Worm (Caenorhabditis elegans): ENCODE data around the gene col-43.

The col-43 gene

DNA sequence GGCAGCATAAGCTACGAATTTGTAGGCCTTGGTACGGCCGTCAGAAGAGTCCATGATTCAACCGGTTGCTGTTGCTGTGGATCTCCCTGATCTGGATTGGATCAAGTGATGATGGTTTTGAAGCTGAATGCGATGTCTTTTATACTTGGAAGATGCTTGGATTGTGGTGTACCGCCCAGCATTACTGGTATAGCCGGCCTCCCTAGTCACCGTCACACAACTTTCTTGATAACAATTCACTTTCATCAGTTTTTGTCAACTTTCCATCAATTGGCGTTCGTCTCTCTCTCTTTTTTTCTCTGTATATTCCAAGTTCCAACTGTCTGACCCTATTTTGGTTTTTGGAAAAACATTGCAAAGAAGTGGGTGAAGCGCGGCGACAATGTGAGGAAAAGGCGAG is at the start of gene col-43:
Gene col-43 (minus strand): TSS at position 101 of the 400 bp plus-strand sequence.
- no peak for TF ChIP-seq pha-4 (tag; optimal IDR thresholded peaks at IDR 0.05)
- TF ChIP-seq elt-1 (tag; optimal IDR thresholded peaks at IDR 0.05; ENCODE audit: borderline replicate concordance, insufficient read depth) = no peak
- TF ChIP-seq unc-120 (tag; optimal IDR thresholded peaks at IDR 0.05; ENCODE audit: poor library complexity, severe bottlenecking) = no peak
- TF ChIP-seq nhr-28 (tag; optimal IDR thresholded peaks at IDR 0.05) = no peak
- no peak for TF ChIP-seq elt-3 (tag; optimal IDR thresholded peaks at IDR 0.05)
- TF ChIP-seq unc-62 (GFP tag; optimal IDR thresholded peaks at IDR 0.05) = no peak
- no peak for TF ChIP-seq tbx-8 (GFP tag; optimal IDR thresholded peaks at IDR 0.05)
- no peak for TF ChIP-seq nhr-12 (tag; optimal IDR thresholded peaks at IDR 0.05)
- no peak for TF ChIP-seq zip-8 (tag; optimal IDR thresholded peaks at IDR 0.05)
- no peak for TF ChIP-seq lsy-2 (tag; optimal IDR thresholded peaks at IDR 0.05)
- TF ChIP-seq lin-13 (tag; optimal IDR thresholded peaks at IDR 0.05) = no peak
- TF ChIP-seq nhr-76 (tag; optimal IDR thresholded peaks at IDR 0.05) = no peak
- TF ChIP-seq mab-5 (tag; optimal IDR thresholded peaks at IDR 0.05) = no peak
- no peak for TF ChIP-seq nhr-2 (tag; optimal IDR thresholded peaks at IDR 0.05)

ce11 chrV:8099306-8099705 is 48.6 kb upstream of the col-43 start, which contains the start of gene sdz-23:
TSS of gene sdz-23 (plus strand) at chrV:8099606.
- TF ChIP-seq lsy-2 (tag; optimal IDR thresholded peaks at IDR 0.05) = no peak
- TF ChIP-seq nhr-28 (tag; optimal IDR thresholded peaks at IDR 0.05) = no peak
- no peak for TF ChIP-seq ceh-83 (GFP tag; optimal IDR thresholded peaks at IDR 0.05)
- TF ChIP-seq sptf-1 (tag; optimal IDR thresholded peaks at IDR 0.05) = no peak
- TF ChIP-seq snpc-4 (tag; optimal IDR thresholded peaks at IDR 0.05) = no peak
- no peak for TF ChIP-seq hlh-1 (tag; optimal IDR thresholded peaks at IDR 0.05)
- no peak for TF ChIP-seq unc-120 (tag; optimal IDR thresholded peaks at IDR 0.05; ENCODE audit: poor library complexity, severe bottlenecking)
- no peak for TF ChIP-seq nhr-12 (tag; optimal IDR thresholded peaks at IDR 0.05)
- no peak for TF ChIP-seq blmp-1 (tag; optimal IDR thresholded peaks at IDR 0.05)
- TF ChIP-seq drap-1 (GFP tag; optimal IDR thresholded peaks at IDR 0.05) = no peak
- TF ChIP-seq ham-2 (GFP tag; optimal IDR thresholded peaks at IDR 0.05) = no peak
- no peak for TF ChIP-seq mep-1 (tag; optimal IDR thresholded peaks at IDR 0.05)
- TF ChIP-seq nhr-237 (tag; optimal IDR thresholded peaks at IDR 0.05) = no peak
- no peak for TF ChIP-seq cnd-1 (tag; optimal IDR thresholded peaks at IDR 0.05)
- TF ChIP-seq sem-2 (GFP tag; optimal IDR thresholded peaks at IDR 0.05) = no peak

- TF ChIP-seq nhr-12 (tag; optimal IDR thresholded peaks at IDR 0.05) (no peak), sem-2 (GFP tag; optimal IDR thresholded peaks at IDR 0.05) (no peak)
These were observed 47.5 kb upstream of the col-43 start, which contains the start of gene str-145 for ce11 chrV:8098239-8098638. TSS of gene str-145 (minus strand) at chrV:8098339.

- no peak for TF ChIP-seq drap-1 (GFP tag; optimal IDR thresholded peaks at IDR 0.05)
- no peak for TF ChIP-seq ceh-39 (tag; optimal IDR thresholded peaks at IDR 0.05)
- TF ChIP-seq zip-8 (tag; optimal IDR thresholded peaks at IDR 0.05) = no peak
- no peak for TF ChIP-seq ceh-43 (GFP tag; optimal IDR thresholded peaks at IDR 0.05)
These were observed 44.7 kb upstream of the col-43 start, which contains the start of gene str-146 for ce11 chrV:8095378-8095777. TSS of gene str-146 (minus strand) at chrV:8095478.

DNA sequence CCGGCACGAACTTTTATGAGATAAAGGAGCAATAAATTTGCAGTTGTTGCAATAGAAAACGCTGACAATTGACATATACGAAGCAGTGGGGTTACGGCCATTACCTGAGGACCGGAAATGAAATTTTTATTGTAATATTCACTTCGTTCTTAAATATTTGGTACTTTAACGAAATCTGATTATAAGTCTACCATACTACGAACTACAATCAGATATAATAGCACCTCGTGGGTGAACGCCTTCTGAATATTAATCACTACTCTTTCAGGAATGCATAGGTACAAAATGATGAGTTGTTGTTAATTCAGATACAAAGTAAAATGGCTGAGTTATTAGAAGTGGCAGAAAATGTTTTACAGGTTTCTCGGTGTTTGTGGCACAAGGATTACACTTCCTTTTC is 41.7 kb upstream of the col-43 start, which contains the start of gene str-129:
Gene str-129 (minus strand): TSS at position 101 of the 400 bp plus-strand sequence.
- no peak for TF ChIP-seq sptf-1 (tag; optimal IDR thresholded peaks at IDR 0.05)
- no peak for TF ChIP-seq mab-5 (tag; optimal IDR thresholded peaks at IDR 0.05)
- TF ChIP-seq blmp-1 (tag; optimal IDR thresholded peaks at IDR 0.05) = no peak
- no peak for TF ChIP-seq cnd-1 (tag; optimal IDR thresholded peaks at IDR 0.05)
- no peak for TF ChIP-seq unc-39 (tag; optimal IDR thresholded peaks at IDR 0.05)
- no peak for TF ChIP-seq flh-1 (GFP tag; optimal IDR thresholded peaks at IDR 0.05)
- TF ChIP-seq unc-120 (tag; optimal IDR thresholded peaks at IDR 0.05; ENCODE audit: poor library complexity, severe bottlenecking) = no peak
- no peak for TF ChIP-seq ceh-39 (tag; optimal IDR thresholded peaks at IDR 0.05)
- no peak for TF ChIP-seq ceh-43 (GFP tag; optimal IDR thresholded peaks at IDR 0.05)
- no peak for TF ChIP-seq lin-13 (tag; optimal IDR thresholded peaks at IDR 0.05)
- TF ChIP-seq pha-4 (tag; optimal IDR thresholded peaks at IDR 0.05) = no peak

DNA sequence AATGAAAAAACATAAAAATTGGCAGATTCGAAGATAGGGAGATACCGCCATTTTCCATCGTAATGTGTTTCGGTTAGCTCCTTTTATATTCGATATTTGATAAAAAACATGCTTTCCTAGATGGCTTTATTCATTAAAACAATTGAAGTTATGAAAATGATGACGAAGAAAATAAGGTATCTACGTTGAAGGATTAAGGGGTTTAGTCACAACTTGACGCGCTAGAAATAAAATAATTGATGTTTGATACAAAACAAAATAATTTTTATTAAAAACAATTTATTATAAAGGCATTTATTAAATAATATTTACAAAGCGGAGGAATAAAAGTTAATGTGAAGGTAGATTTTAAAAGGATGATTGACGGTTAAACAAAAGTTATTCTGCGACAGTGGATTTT is 39.9 kb upstream of the col-43 start, which contains the start of gene str-130:
Gene str-130 (minus strand): TSS at position 101 of the 400 bp plus-strand sequence.
- TF ChIP-seq lin-32 (GFP tag; optimal IDR thresholded peaks at IDR 0.05) (no peak), lsy-2 (tag; optimal IDR thresholded peaks at IDR 0.05) (no peak), elt-1 (tag; optimal IDR thresholded peaks at IDR 0.05; ENCODE audit: borderline replicate concordance, insufficient read depth) (no peak), M03D4.4 (tag; optimal IDR thresholded peaks at IDR 0.05) (no peak), ztf-11 (tag; optimal IDR thresholded peaks at IDR 0.05) (no peak), ceh-43 (GFP tag; optimal IDR thresholded peaks at IDR 0.05) (no peak), nhr-28 (tag; optimal IDR thresholded peaks at IDR 0.05) (no peak)
